Worm (Caenorhabditis elegans) whole organism, L3 larva: ENCODE data around the gene egl-43.
"Not testable (repeated sequence)": the region's sequence is repeated elsewhere in the genome, so short reads cannot be mapped to it uniquely, and the experiment has no call there.

ENCODE experiments used
- R02D3.7 ChIP-seq: fragments of 150-350 bp; optimal IDR thresholded peaks from 2 replicates; lab custom pipeline; 2014; ENCODE audit warnings: missing biosample characterization, missing genetic modification characterization
- aly-2 ChIP-seq: fragments of 150-350 bp; optimal IDR thresholded peaks from 2 replicates; lab custom pipeline; 2014; ENCODE audit warnings: missing biosample characterization, missing genetic modification characterization
- ama-1 ChIP-seq: fragments of 150-350 bp; optimal IDR thresholded peaks from 2 replicates; lab custom pipeline; 2018
- ceh-82 ChIP-seq: fragments of 150-350 bp; optimal IDR thresholded peaks from 2 replicates; lab custom pipeline; 2014; ENCODE audit warnings: missing biosample characterization, missing genetic modification characterization
- ceh-9 ChIP-seq: sonication (generic microtip); optimal IDR thresholded peaks from 2 replicates; lab custom pipeline; 2018; ENCODE audit warnings: missing biosample characterization, missing genetic modification characterization
- daf-12 ChIP-seq: fragments of 150-350 bp; optimal IDR thresholded peaks from 2 replicates; lab custom pipeline; 2014; ENCODE audit warnings: missing biosample characterization, missing genetic modification reagents, missing genetic modification characterization
- elt-2 ChIP-seq: sonication (generic microtip); optimal IDR thresholded peaks from 2 replicates; lab custom pipeline; 2016; ENCODE audit warnings: missing genetic modification reagents, mild to moderate bottlenecking, missing genetic modification characterization, missing compliant biosample characterization
- elt-3 ChIP-seq, 3 experiments: fragments of 150-350 bp in 1 of 3; sonication (generic microtip) in 2 of 3; optimal IDR thresholded peaks; 2 replicates in 2 of 3; 4 replicates in 1 of 3; lab custom pipeline; 2014 to 2017; ENCODE audit warnings: missing biosample characterization in 3 of 3, missing genetic modification characterization in 3 of 3
- fkh-10 ChIP-seq: sonication (generic microtip); optimal IDR thresholded peaks from 2 replicates; lab custom pipeline; 2017; ENCODE audit warnings: missing biosample characterization, missing genetic modification reagents, missing genetic modification characterization
- fos-1 ChIP-seq: fragments of 150-350 bp; optimal IDR thresholded peaks from 2 replicates; lab custom pipeline; 2014; ENCODE audit warnings: missing biosample characterization, missing genetic modification characterization
- lin-15B ChIP-seq: fragments of 150-350 bp; optimal IDR thresholded peaks from 2 replicates; lab custom pipeline; 2014; ENCODE audit warnings: missing biosample characterization, missing genetic modification characterization
- lin-39 ChIP-seq: fragments of 150-350 bp; optimal IDR thresholded peaks from 2 replicates; lab custom pipeline; 2018; ENCODE audit warnings: missing biosample characterization, missing genetic modification reagents, missing genetic modification characterization
- lsy-12 ChIP-seq: sonication (generic microtip); optimal IDR thresholded peaks from 2 replicates; lab custom pipeline; 2016; ENCODE audit warnings: mild to moderate bottlenecking, missing genetic modification characterization, missing compliant biosample characterization
- mdl-1 ChIP-seq: fragments of 150-350 bp; optimal IDR thresholded peaks from 2 replicates; lab custom pipeline; 2014; ENCODE audit warnings: missing biosample characterization, missing genetic modification characterization
- nhr-11 ChIP-seq: fragments of 150-350 bp; optimal IDR thresholded peaks from 2 replicates; lab custom pipeline; 2014; ENCODE audit warnings: missing biosample characterization, missing genetic modification characterization
- nhr-12 ChIP-seq: fragments of 150-350 bp; optimal IDR thresholded peaks from 2 replicates; lab custom pipeline; 2014; ENCODE audit warnings: missing biosample characterization, missing genetic modification characterization
- nhr-23 ChIP-seq: fragments of 150-350 bp; optimal IDR thresholded peaks from 2 replicates; lab custom pipeline; 2014; ENCODE audit warnings: missing biosample characterization, missing genetic modification reagents, missing genetic modification characterization
- nhr-237 ChIP-seq: fragments of 150-350 bp; optimal IDR thresholded peaks from 2 replicates; lab custom pipeline; 2014; ENCODE audit warnings: missing biosample characterization, missing genetic modification characterization
- nhr-25 ChIP-seq: sonication (generic microtip); optimal IDR thresholded peaks from 2 replicates; lab custom pipeline; 2017; ENCODE audit warnings: missing biosample characterization, missing genetic modification characterization
- nhr-67 ChIP-seq: fragments of 150-350 bp; optimal IDR thresholded peaks from 2 replicates; lab custom pipeline; 2014; ENCODE audit warnings: missing biosample characterization, missing genetic modification characterization
- nhr-76 ChIP-seq: fragments of 150-350 bp; sonication (generic microtip); optimal IDR thresholded peaks from 5 replicates; lab custom pipeline; 2014; ENCODE audit warnings: missing biosample characterization, missing genetic modification characterization
- nhr-77 ChIP-seq: fragments of 150-350 bp; optimal IDR thresholded peaks from 2 replicates; lab custom pipeline; 2014; ENCODE audit warnings: missing biosample characterization, missing genetic modification characterization
- pqm-1 ChIP-seq: fragments of 150-350 bp; optimal IDR thresholded peaks from 2 replicates; lab custom pipeline; 2017; ENCODE audit warnings: missing biosample characterization, missing genetic modification characterization, inconsistent platforms
- skn-1 ChIP-seq: fragments of 150-350 bp; optimal IDR thresholded peaks from 2 replicates; lab custom pipeline; 2014; ENCODE audit warnings: missing biosample characterization, missing genetic modification characterization
- snpc-4 ChIP-seq: fragments of 150-350 bp; optimal IDR thresholded peaks from 2 replicates; lab custom pipeline; 2014; ENCODE audit warnings: missing biosample characterization, missing genetic modification characterization
- tbx-2 ChIP-seq: sonication (generic microtip); optimal IDR thresholded peaks from 2 replicates; lab custom pipeline; 2016; ENCODE audit warnings: mild to moderate bottlenecking, missing genetic modification characterization, missing compliant biosample characterization
- unc-39 ChIP-seq: sonication (generic microtip); optimal IDR thresholded peaks from 4 replicates; lab custom pipeline; 2017; ENCODE audit warnings: missing biosample characterization, missing genetic modification characterization
- unc-62 ChIP-seq: fragments of 150-350 bp; sonication (generic microtip); optimal IDR thresholded peaks from 4 replicates; lab custom pipeline; 2014; ENCODE audit warnings: missing biosample characterization, missing genetic modification reagents, missing genetic modification characterization
- zag-1 ChIP-seq: fragments of 150-350 bp; optimal IDR thresholded peaks from 2 replicates; lab custom pipeline; 2014; ENCODE audit warnings: missing biosample characterization, missing genetic modification characterization
- ztf-11 ChIP-seq: fragments of 150-350 bp; optimal IDR thresholded peaks from 2 replicates; lab custom pipeline; 2014; ENCODE audit warnings: missing biosample characterization, missing genetic modification characterization
- ztf-4 ChIP-seq: fragments of 150-350 bp; optimal IDR thresholded peaks from 2 replicates; lab custom pipeline; 2014; ENCODE audit warnings: missing biosample characterization, missing genetic modification characterization

egl-43 gene

ce11 chrII:10006266-10006665, 51.3 kb downstream of the egl-43 start, which contains the start of gene ZK892.4:
ZK892.4 (plus strand) TSS chrII:10006566.
- not testable (repeated sequence) for TF ChIP-seq nhr-76 (tag; lab: Kevin White, UChicago); zag-1 (tag; lab: Kevin White, UChicago); fos-1

ce11 chrII:10007917-10008316, 52.9 kb downstream of the egl-43 start, which contains the start of gene ZK892.5:
ZK892.5 (plus strand) TSS chrII:10008217.
- TF ChIP-seq lin-39 (tag; lab: Kevin White, UChicago): no peak
- TF ChIP-seq ceh-82 (tag; lab: Kevin White, UChicago): no peak
- TF ChIP-seq lin-15B: no peak
- no peak for TF ChIP-seq elt-2
- no peak for TF ChIP-seq nhr-23 (tag; lab: Kevin White, UChicago)
- TF ChIP-seq aly-2: no peak
- TF ChIP-seq skn-1: no peak
- no peak for TF ChIP-seq daf-12 (tag; lab: Kevin White, UChicago)
- no peak for TF ChIP-seq fkh-10 (GFP tag; lab: Kevin White, UChicago)
- no peak for TF ChIP-seq fos-1
- TF ChIP-seq nhr-11 (tag; lab: Kevin White, UChicago): no peak
- TF ChIP-seq unc-62 (GFP tag; lab: Kevin White, UChicago): no peak
- no peak for TF ChIP-seq tbx-2 (tag; lab: Kevin White, UChicago)
- TF ChIP-seq ceh-9 (tag; lab: Kevin White, UChicago): no peak
- no peak for TF ChIP-seq nhr-67

ce11 chrII:10008552-10008951, 53.6 kb downstream of the egl-43 start:
- TF ChIP-seq ztf-11 (tag; lab: Kevin White, UChicago): no peak
- TF ChIP-seq pqm-1 (tag; lab: Kevin White, UChicago): no peak
- TF ChIP-seq nhr-77: no peak
- TF ChIP-seq ceh-82 (tag; lab: Kevin White, UChicago): no peak
- TF ChIP-seq lin-39 (tag; lab: Kevin White, UChicago): no peak
- TF ChIP-seq ztf-4 (tag; lab: Kevin White, UChicago): no peak
- no peak for TF ChIP-seq ceh-9 (tag; lab: Kevin White, UChicago)
- no peak for TF ChIP-seq unc-39 (tag; lab: Kevin White, UChicago)
- no peak for TF ChIP-seq nhr-12 (tag; lab: Kevin White, UChicago)
- no peak for TF ChIP-seq elt-3 (tag; optimal IDR thresholded peaks at IDR 0.05; lab: Kevin White, UChicago)
- TF ChIP-seq mdl-1 (tag; lab: Kevin White, UChicago): no peak
- TF ChIP-seq ama-1: no peak
- no peak for TF ChIP-seq lsy-12 (tag; lab: Kevin White, UChicago)

- TF ChIP-seq nhr-25 (tag; lab: Kevin White, UChicago) (peak; percentile 32), lin-15B (no peak), nhr-237 (tag; lab: Kevin White, UChicago) (no peak), pqm-1 (tag; lab: Kevin White, UChicago) (no peak), snpc-4 (tag; lab: Kevin White, UChicago) (no peak), nhr-11 (tag; lab: Kevin White, UChicago) (no peak), nhr-23 (tag; lab: Kevin White, UChicago) (peak; percentile 5)
- TF ChIP-seq, all 47 proteins: peak for 2
Observed at ce11 chrII:10010914-10011313, 55.9 kb downstream of the egl-43 start.

ce11 chrII:10011733-10012132, 56.7 kb downstream of the egl-43 start:
- TF ChIP-seq nhr-25 (tag; lab: Kevin White, UChicago) (peak; percentile 2), skn-1 (no peak), elt-3 (tag; optimal IDR thresholded peaks at IDR 0.05; lab: Kevin White, UChicago) (no peak)

ce11 chrII:10012490-10012889, 57.5 kb downstream of the egl-43 start:
- TF ChIP-seq R02D3.7 (tag; lab: Kevin White, UChicago) (no peak), nhr-11 (tag; lab: Kevin White, UChicago) (peak; percentile 47)
